Fruit fly (Drosophila melanogaster): Measurements from ENCODE around the gene CG10365.

Gene CG10365

dm6 chr3R:23682203-23682602, 40.9 kb upstream of the CG10365 start, which contains the start of gene CG16710:
CG16710 (plus strand) TSS chr3R:23682503.
- TF ChIP-seq Hr96 (GFP tag; optimal IDR thresholded peaks at IDR 0.05) (no peak), pad (GFP tag; optimal IDR thresholded peaks at IDR 0.05) (no peak), Mnt (GFP tag; optimal IDR thresholded peaks at IDR 0.05) (no peak), CG5204 (GFP tag; optimal IDR thresholded peaks at IDR 0.05) (no peak), CG7101 (tag; optimal IDR thresholded peaks at IDR 0.05) (no peak), cnc (optimal IDR thresholded peaks at IDR 0.05) (no peak), CG12768 (GFP tag; optimal IDR thresholded peaks at IDR 0.05) (no peak)

- TF ChIP-seq Clk (GFP tag; optimal IDR thresholded peaks at IDR 0.05) = no peak
- no peak for TF ChIP-seq toe (GFP tag; optimal IDR thresholded peaks at IDR 0.05)
- TF ChIP-seq CG1620 (GFP tag; optimal IDR thresholded peaks at IDR 0.05) = no peak
- no peak for TF ChIP-seq bab1 (GFP tag; optimal IDR thresholded peaks at IDR 0.05)
- no peak for TF ChIP-seq pad (GFP tag; optimal IDR thresholded peaks at IDR 0.05)
- no peak for TF ChIP-seq Hr96 (GFP tag; optimal IDR thresholded peaks at IDR 0.05)
- TF ChIP-seq Crg-1 (GFP tag; optimal IDR thresholded peaks at IDR 0.05) = no peak
- TF ChIP-seq kay (GFP tag; ENCODE audit: borderline replicate concordance) = no peak
- no peak for TF ChIP-seq CG12768 (GFP tag; optimal IDR thresholded peaks at IDR 0.05)
- TF ChIP-seq CG5204 (GFP tag; optimal IDR thresholded peaks at IDR 0.05) = no peak
- TF ChIP-seq tj (GFP tag; optimal IDR thresholded peaks at IDR 0.05) = no peak
- no peak for TF ChIP-seq Mnt (GFP tag; optimal IDR thresholded peaks at IDR 0.05)
- no peak for TF ChIP-seq CG7045 (GFP tag; optimal IDR thresholded peaks at IDR 0.05)
These were observed 39.4 kb upstream of the CG10365 start, which contains the start of gene CG18754 for dm6 chr3R:23683757-23684156. CG18754 (plus strand) TSS chr3R:23684057.

- TF ChIP-seq cic (GFP tag; optimal IDR thresholded peaks at IDR 0.05) (peak; percentile 18), tj (GFP tag; optimal IDR thresholded peaks at IDR 0.05) (peak; percentile 44), CG33017 (tag; optimal IDR thresholded peaks at IDR 0.05) (no peak)
These were observed 37.2 kb upstream of the CG10365 start, which contains the start of gene SPE for dm6 chr3R:23685955-23686354. SPE (plus strand) TSS chr3R:23686255.

- TF ChIP-seq kay (GFP tag; ENCODE audit: borderline replicate concordance) = no peak
- TF ChIP-seq pad (GFP tag; optimal IDR thresholded peaks at IDR 0.05) = no peak
- TF ChIP-seq CG12768 (GFP tag; optimal IDR thresholded peaks at IDR 0.05) = no peak
- no peak for TF ChIP-seq CG7101 (tag; optimal IDR thresholded peaks at IDR 0.05)
- TF ChIP-seq toe (GFP tag; optimal IDR thresholded peaks at IDR 0.05) = no peak
- no peak for TF ChIP-seq Mnt (GFP tag; optimal IDR thresholded peaks at IDR 0.05)
- TF ChIP-seq tj (GFP tag; optimal IDR thresholded peaks at IDR 0.05) = no peak
- TF ChIP-seq bab1 (GFP tag; optimal IDR thresholded peaks at IDR 0.05) = no peak
- TF ChIP-seq Hr96 (GFP tag; optimal IDR thresholded peaks at IDR 0.05) = no peak
- TF ChIP-seq cic (GFP tag; optimal IDR thresholded peaks at IDR 0.05) = no peak
- no peak for TF ChIP-seq CG11617 (GFP tag; optimal IDR thresholded peaks at IDR 0.05)
- no peak for TF ChIP-seq CG5204 (GFP tag; optimal IDR thresholded peaks at IDR 0.05)
- TF ChIP-seq CG33017 (tag; optimal IDR thresholded peaks at IDR 0.05) = no peak
- no peak for TF ChIP-seq CG14711 (tag; optimal IDR thresholded peaks at IDR 0.05)
- no peak for TF ChIP-seq CG7045 (GFP tag; optimal IDR thresholded peaks at IDR 0.05)
- no peak for TF ChIP-seq Clk (GFP tag; optimal IDR thresholded peaks at IDR 0.05)
- no peak for TF ChIP-seq CG1620 (GFP tag; optimal IDR thresholded peaks at IDR 0.05)
- TF ChIP-seq Crg-1 (GFP tag; optimal IDR thresholded peaks at IDR 0.05) = no peak
- TF ChIP-seq cnc (optimal IDR thresholded peaks at IDR 0.05) = no peak
- no peak for TF ChIP-seq ovo (GFP tag; optimal IDR thresholded peaks at IDR 0.05)
These were observed 36.2 kb upstream of the CG10365 start for dm6 chr3R:23686924-23687323.

- TF ChIP-seq CG5204 (GFP tag; optimal IDR thresholded peaks at IDR 0.05) = no peak
- peak; percentile 34 for TF ChIP-seq bab1 (GFP tag; optimal IDR thresholded peaks at IDR 0.05)
These were observed 28.5 kb upstream of the CG10365 start, which contains the start of gene CG10254 for dm6 chr3R:23694579-23695033. CG10254 (minus strand) TSS chr3R:23694983.

dm6 chr3R:23696145-23696544, 27.0 kb upstream of the CG10365 start, which contains the start of gene CG10252:
CG10252 (minus strand) TSS chr3R:23696245.
- TF ChIP-seq toe (GFP tag; optimal IDR thresholded peaks at IDR 0.05) (no peak), cic (GFP tag; optimal IDR thresholded peaks at IDR 0.05) (no peak), tj (GFP tag; optimal IDR thresholded peaks at IDR 0.05) (no peak)

- TF ChIP-seq Clk (GFP tag; optimal IDR thresholded peaks at IDR 0.05) (no peak), Mnt (GFP tag; optimal IDR thresholded peaks at IDR 0.05) (no peak), Hr96 (GFP tag; optimal IDR thresholded peaks at IDR 0.05) (no peak), CG14711 (tag; optimal IDR thresholded peaks at IDR 0.05) (no peak), pad (GFP tag; optimal IDR thresholded peaks at IDR 0.05) (no peak), ovo (GFP tag; optimal IDR thresholded peaks at IDR 0.05) (no peak), tj (GFP tag; optimal IDR thresholded peaks at IDR 0.05) (no peak), CG5204 (GFP tag; optimal IDR thresholded peaks at IDR 0.05) (no peak), kay (GFP tag; ENCODE audit: borderline replicate concordance) (no peak)
These were observed 24.3 kb upstream of the CG10365 start, which contains the start of gene prt for dm6 chr3R:23698835-23699234. prt (minus strand) TSS chr3R:23699027.

dm6 chr3R:23700304-23700767, 22.8 kb upstream of the CG10365 start, which contains the start of the genes CG31468 and Gba1a:
CG31468 (minus strand) TSS chr3R:23700354.
Gba1a (plus strand) TSS chr3R:23700621.
- TF ChIP-seq cic (GFP tag; optimal IDR thresholded peaks at IDR 0.05) = no peak
- TF ChIP-seq Crg-1 (GFP tag; optimal IDR thresholded peaks at IDR 0.05) = no peak
- TF ChIP-seq CG14711 (tag; optimal IDR thresholded peaks at IDR 0.05) = no peak
- no peak for TF ChIP-seq toe (GFP tag; optimal IDR thresholded peaks at IDR 0.05)
- TF ChIP-seq bab1 (GFP tag; optimal IDR thresholded peaks at IDR 0.05) = no peak
- TF ChIP-seq CG12768 (GFP tag; optimal IDR thresholded peaks at IDR 0.05) = no peak
- no peak for TF ChIP-seq CG7101 (tag; optimal IDR thresholded peaks at IDR 0.05)
- TF ChIP-seq CG33017 (tag; optimal IDR thresholded peaks at IDR 0.05) = no peak
- no peak for TF ChIP-seq tj (GFP tag; optimal IDR thresholded peaks at IDR 0.05)
